Worm (Caenorhabditis elegans) whole organism, young adult: Measurements from ENCODE around the gene vps-36.
A peak's percentile ranks its signal among the peaks of the same experiment; 100 is the strongest.

Experiments
- B0019.2 ChIP-seq: fragments of 200-800 bp; sonication (Bioruptor generic); conservative IDR thresholded peaks from 2 replicates; pipeline ENCODE4 v1.3.6; 2022; ENCODE audit warnings: missing genetic modification reagents, missing genetic modification characterization, missing compliant biosample characterization
- C17E4.6 ChIP-seq: fragments of 200-800 bp; sonication (Bioruptor generic); IDR thresholded peaks from 2 replicates; pipeline ENCODE4 v1.3.6; 2022; ENCODE audit warnings: missing genetic modification reagents, missing genetic modification characterization, missing compliant biosample characterization
- F10E7.11 ChIP-seq: sonication (generic microtip); optimal IDR thresholded peaks from 2 replicates; lab custom pipeline; 2017; ENCODE audit warnings: mild to moderate bottlenecking, missing genetic modification characterization, moderate library complexity, missing compliant biosample characterization
- F49E8.2 ChIP-seq: sonication (generic microtip); optimal IDR thresholded peaks from 3 replicates; lab custom pipeline; 2017; ENCODE audit warnings: missing genetic modification characterization, mild to moderate bottlenecking, missing compliant biosample characterization, antibody characterized with exemption, moderate library complexity; ENCODE audit not compliant: insufficient read depth
- T07F8.4 ChIP-seq: sonication (generic microtip); optimal IDR thresholded peaks from 2 replicates; lab custom pipeline; 2016; ENCODE audit warnings: mild to moderate bottlenecking, missing genetic modification characterization, moderate library complexity, missing compliant biosample characterization
- Y53F4B.3 ChIP-seq: fragments of 200-800 bp; sonication (Bioruptor generic); IDR thresholded peaks from 2 replicates; pipeline ENCODE4 v1.3.6; 2022; ENCODE audit warnings: missing genetic modification reagents, missing genetic modification characterization, missing compliant biosample characterization
- Y53G8AR.9 ChIP-seq: fragments of 200-800 bp; sonication (Bioruptor generic); conservative IDR thresholded peaks from 2 replicates; pipeline ENCODE4 v1.3.6; 2022; ENCODE audit warnings: missing genetic modification reagents, missing genetic modification characterization, missing compliant biosample characterization
- Y79H2A.3 ChIP-seq: fragments of 200-800 bp; sonication (Bioruptor generic); conservative IDR thresholded peaks from 2 replicates; pipeline ENCODE4 v1.3.6; 2022; ENCODE audit warnings: missing genetic modification reagents, missing genetic modification characterization, missing compliant biosample characterization
- ama-1 ChIP-seq, 3 experiments: fragments of 150-350 bp in 1 of 3; sonication (generic microtip) in 2 of 3; optimal IDR thresholded peaks; 2 replicates each; lab custom pipeline; 2014 to 2018; ENCODE audit warnings: missing biosample characterization in 2 of 3, missing genetic modification characterization in 2 of 3, missing genetic modification reagents in 2 of 3
- aptf-3 ChIP-seq: fragments of 200-800 bp; sonication (Bioruptor generic); IDR thresholded peaks from 2 replicates; pipeline ENCODE4 v1.3.6; 2022; ENCODE audit warnings: missing genetic modification characterization, missing compliant biosample characterization
- attf-5 ChIP-seq: fragments of 200-800 bp; sonication (Bioruptor generic); optimal IDR thresholded peaks from 2 replicates; lab custom pipeline; 2018; ENCODE audit warnings: mild to moderate bottlenecking, missing genetic modification characterization, missing compliant biosample characterization
- ceh-100 ChIP-seq: fragments of 200-800 bp; sonication (Bioruptor generic); IDR thresholded peaks from 2 replicates; pipeline ENCODE4 v1.3.6; 2022; ENCODE audit warnings: missing genetic modification reagents, missing genetic modification characterization, missing compliant biosample characterization
- ceh-27 ChIP-seq: fragments of 200-800 bp; sonication (Bioruptor generic); optimal IDR thresholded peaks from 2 replicates; lab custom pipeline; 2018; ENCODE audit warnings: mild to moderate bottlenecking, missing genetic modification characterization, moderate library complexity, missing compliant biosample characterization
- ceh-79 ChIP-seq: sonication (generic microtip); optimal IDR thresholded peaks from 2 replicates; lab custom pipeline; 2017; ENCODE audit warnings: mild to moderate bottlenecking, missing genetic modification characterization, missing compliant biosample characterization
- ceh-91 ChIP-seq: fragments of 200-800 bp; sonication (Bioruptor generic); IDR thresholded peaks from 2 replicates; pipeline ENCODE4 v1.3.6; 2022; ENCODE audit warnings: missing genetic modification reagents, missing genetic modification characterization, missing compliant biosample characterization
- dpl-1 ChIP-seq: fragments of 150-350 bp; optimal IDR thresholded peaks from 2 replicates; lab custom pipeline; 2014; ENCODE audit warnings: missing biosample characterization, missing genetic modification reagents, missing genetic modification characterization
- egl-18 ChIP-seq: fragments of 200-800 bp; sonication (Bioruptor generic); IDR thresholded peaks from 2 replicates; pipeline ENCODE4 v1.3.6; 2022; ENCODE audit warnings: missing genetic modification reagents, missing genetic modification characterization, missing compliant biosample characterization
- egl-44 ChIP-seq: fragments of 200-800 bp; sonication (Bioruptor generic); IDR thresholded peaks from 2 replicates; pipeline ENCODE4 v1.3.6; 2022; ENCODE audit warnings: missing genetic modification reagents, missing genetic modification characterization, missing compliant biosample characterization
- hlh-12 ChIP-seq: sonication (generic microtip); optimal IDR thresholded peaks from 2 replicates; lab custom pipeline; 2016; ENCODE audit warnings: missing genetic modification characterization, missing compliant biosample characterization
- hmg-1.2 ChIP-seq: fragments of 200-800 bp; sonication (Bioruptor generic); IDR thresholded peaks from 2 replicates; pipeline ENCODE4 v1.3.6; 2022; ENCODE audit warnings: missing genetic modification reagents, missing genetic modification characterization, missing compliant biosample characterization
- let-526 ChIP-seq: fragments of 200-800 bp; sonication (Bioruptor generic); IDR thresholded peaks from 2 replicates; pipeline ENCODE4 v1.3.6; 2022; ENCODE audit warnings: missing genetic modification reagents, missing genetic modification characterization, missing compliant biosample characterization
- let-607 ChIP-seq, 2 experiments: fragments of 200-800 bp in 1 of 2; sonication (Bioruptor generic) in 1 of 2; sonication (generic microtip) in 1 of 2; optimal IDR thresholded peaks; 2 replicates each; lab custom pipeline; 2016 to 2018; ENCODE audit warnings: mild to moderate bottlenecking in 2 of 2, missing compliant biosample characterization in 2 of 2, missing genetic modification characterization in 2 of 2, moderate library complexity in 2 of 2, missing genotype in 1 of 2
- lin-26 ChIP-seq: fragments of 200-800 bp; sonication (Bioruptor generic); IDR thresholded peaks from 2 replicates; pipeline ENCODE4 v1.3.6; 2022; ENCODE audit warnings: missing genetic modification reagents, missing genetic modification characterization, missing compliant biosample characterization
- lir-1 ChIP-seq: fragments of 200-800 bp; sonication (Bioruptor generic); conservative IDR thresholded peaks from 2 replicates; pipeline ENCODE4 v1.3.6; 2022; ENCODE audit warnings: missing genetic modification reagents, missing genetic modification characterization, missing compliant biosample characterization
- lsl-1 ChIP-seq: fragments of 200-800 bp; sonication (Bioruptor generic); optimal IDR thresholded peaks from 2 replicates; lab custom pipeline; 2018; ENCODE audit warnings: mild to moderate bottlenecking, missing genetic modification characterization, moderate library complexity, missing compliant biosample characterization
- madf-10 ChIP-seq: sonication (generic microtip); optimal IDR thresholded peaks from 2 replicates; lab custom pipeline; 2016; ENCODE audit warnings: mild to moderate bottlenecking, missing genetic modification characterization, missing compliant biosample characterization
- mes-4 ChIP-seq: sonication (generic microtip); optimal IDR thresholded peaks from 2 replicates; lab custom pipeline; 2016; ENCODE audit warnings: missing genotype, missing genetic modification characterization, missing compliant biosample characterization
- mxl-1 ChIP-seq: sonication (generic microtip); optimal IDR thresholded peaks from 2 replicates; lab custom pipeline; 2016; ENCODE audit warnings: missing genetic modification characterization, missing compliant biosample characterization
- nfyb-1 ChIP-seq: fragments of 200-800 bp; sonication (Bioruptor generic); IDR thresholded peaks from 2 replicates; pipeline ENCODE4 v1.3.6; 2022; ENCODE audit warnings: missing genetic modification reagents, missing genetic modification characterization, missing compliant biosample characterization
- nhr-179 ChIP-seq: sonication (generic microtip); optimal IDR thresholded peaks from 2 replicates; lab custom pipeline; 2016; ENCODE audit warnings: mild to moderate bottlenecking, missing genetic modification characterization, missing compliant biosample characterization
- nhr-27 ChIP-seq: fragments of 200-800 bp; sonication (Bioruptor generic); optimal IDR thresholded peaks from 2 replicates; lab custom pipeline; 2018; ENCODE audit warnings: mild to moderate bottlenecking, missing genetic modification characterization, moderate library complexity, missing compliant biosample characterization
- nhr-90 ChIP-seq: sonication (generic microtip); optimal IDR thresholded peaks from 2 replicates; lab custom pipeline; 2016; ENCODE audit warnings: missing genotype, mild to moderate bottlenecking, missing genetic modification characterization, missing compliant biosample characterization
- pbrm-1 ChIP-seq: fragments of 200-800 bp; sonication (Bioruptor generic); IDR thresholded peaks from 2 replicates; pipeline ENCODE4 v1.3.6; 2022; ENCODE audit warnings: missing genetic modification reagents, missing genetic modification characterization, missing compliant biosample characterization
- pha-4 ChIP-seq: fragments of 150-350 bp; sonication (generic microtip); optimal IDR thresholded peaks from 2 replicates; lab custom pipeline; 2014; ENCODE audit warnings: missing biosample characterization, missing genetic modification reagents, missing genetic modification characterization
- rpc-1 ChIP-seq, 2 experiments: fragments of 150-350 bp in 1 of 2; sonication (generic microtip) in 1 of 2; optimal IDR thresholded peaks; 2 replicates each; lab custom pipeline; 2014 to 2018; ENCODE audit warnings: missing biosample characterization in 1 of 2, missing genetic modification characterization in 1 of 2, missing genetic modification reagents in 1 of 2, missing genotype in 1 of 2
- snpc-3.4 ChIP-seq: sonication (generic microtip); optimal IDR thresholded peaks from 2 replicates; lab custom pipeline; 2017; ENCODE audit warnings: missing genetic modification characterization, mild to moderate bottlenecking, missing compliant biosample characterization, antibody characterized with exemption, moderate library complexity, missing genotype, missing genetic modification reagents
- somi-1 ChIP-seq: fragments of 200-800 bp; sonication (Bioruptor generic); optimal IDR thresholded peaks from 2 replicates; lab custom pipeline; 2018; ENCODE audit warnings: mild to moderate bottlenecking, missing genetic modification characterization, missing compliant biosample characterization
- tbp1 ChIP-seq: fragments of 200-800 bp; sonication (Bioruptor generic); optimal IDR thresholded peaks from 2 replicates; lab custom pipeline; 2018; ENCODE audit warnings: mild to moderate bottlenecking, missing genetic modification characterization, missing compliant biosample characterization
- tbx-9 ChIP-seq: sonication (generic microtip); optimal IDR thresholded peaks from 2 replicates; lab custom pipeline; 2016; ENCODE audit warnings: borderline replicate concordance, missing genetic modification characterization, inconsistent platforms, missing compliant biosample characterization
- zim-3 ChIP-seq: sonication (generic microtip); optimal IDR thresholded peaks from 2 replicates; lab custom pipeline; 2017; ENCODE audit warnings: mild to moderate bottlenecking, missing genetic modification characterization, moderate library complexity, missing compliant biosample characterization
- ztf-18 ChIP-seq: sonication (generic microtip); optimal IDR thresholded peaks from 2 replicates; lab custom pipeline; 2016; ENCODE audit warnings: missing genotype, mild to moderate bottlenecking, missing genetic modification characterization, missing compliant biosample characterization
- ztf-25 ChIP-seq: fragments of 200-800 bp; sonication (Bioruptor generic); IDR thresholded peaks from 2 replicates; pipeline ENCODE4 v1.3.6; 2022; ENCODE audit warnings: missing genetic modification reagents, missing genetic modification characterization, missing compliant biosample characterization
- ztf-3 ChIP-seq: fragments of 200-800 bp; sonication (Bioruptor generic); optimal IDR thresholded peaks from 2 replicates; lab custom pipeline; 2018; ENCODE audit warnings: mild to moderate bottlenecking, missing genetic modification characterization, missing compliant biosample characterization

vps-36 gene

DNA sequence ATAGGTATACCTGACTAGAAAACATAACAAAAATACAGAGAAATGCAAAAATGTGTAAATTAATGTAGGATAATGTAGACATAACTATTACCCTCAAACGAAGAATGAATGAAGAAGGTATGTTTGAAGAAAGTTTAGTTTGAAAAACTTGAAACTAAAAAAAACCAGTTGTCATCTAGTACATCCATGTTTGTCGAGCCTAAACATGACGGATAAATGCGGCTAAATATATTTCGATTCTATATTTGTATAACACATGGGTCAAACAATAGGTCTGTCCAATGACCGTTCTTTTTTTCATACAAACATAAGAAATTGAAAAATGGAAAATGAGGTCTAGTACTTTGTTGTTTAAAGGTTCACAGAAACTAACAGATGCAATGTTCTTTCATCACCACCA, 9.6 kb upstream of the vps-36 start, which contains the start of gene F17C11.22:
Gene F17C11.22, minus strand, starts transcription at position 101 of the 400 bp plus-strand sequence.
- no peak for TF ChIP-seq nhr-90
- no peak for TF ChIP-seq F49E8.2 (tag; lab: Kevin White, UChicago)
- no peak for TF ChIP-seq lir-1 (GFP tag; lab: Robert Waterston, UW)
- no peak for TF ChIP-seq ama-1 (optimal IDR thresholded peaks at IDR 0.05; lab: Kevin White, UChicago)
- TF ChIP-seq ama-1 (GFP tag; optimal IDR thresholded peaks at IDR 0.05; lab: Kevin White, UChicago), result no peak
- no peak for TF ChIP-seq egl-44 (GFP tag; lab: Robert Waterston, UW)
- TF ChIP-seq nhr-27 (tag; lab: Kevin White, UChicago), result no peak
- TF ChIP-seq pbrm-1, result no peak
- TF ChIP-seq rpc-1 (optimal IDR thresholded peaks at IDR 0.05; lab: Kevin White, UChicago), result no peak
- TF ChIP-seq rpc-1 (tag; optimal IDR thresholded peaks at IDR 0.05; lab: Kevin White, UChicago), result no peak
- TF ChIP-seq aptf-3 (GFP tag; lab: Robert Waterston, UW), result no peak
- TF ChIP-seq hmg-1.2, result no peak
- TF ChIP-seq somi-1 (GFP tag; lab: Kevin White, UChicago), result no peak
- TF ChIP-seq ztf-3 (GFP tag; lab: Kevin White, UChicago), result no peak
- no peak for TF ChIP-seq ceh-100 (GFP tag; lab: Robert Waterston, UW)
- no peak for TF ChIP-seq lsl-1
- no peak for TF ChIP-seq let-607 (tag; optimal IDR thresholded peaks at IDR 0.05; lab: Kevin White, UChicago)
- TF ChIP-seq, all 124 proteins: peak for 0

DNA sequence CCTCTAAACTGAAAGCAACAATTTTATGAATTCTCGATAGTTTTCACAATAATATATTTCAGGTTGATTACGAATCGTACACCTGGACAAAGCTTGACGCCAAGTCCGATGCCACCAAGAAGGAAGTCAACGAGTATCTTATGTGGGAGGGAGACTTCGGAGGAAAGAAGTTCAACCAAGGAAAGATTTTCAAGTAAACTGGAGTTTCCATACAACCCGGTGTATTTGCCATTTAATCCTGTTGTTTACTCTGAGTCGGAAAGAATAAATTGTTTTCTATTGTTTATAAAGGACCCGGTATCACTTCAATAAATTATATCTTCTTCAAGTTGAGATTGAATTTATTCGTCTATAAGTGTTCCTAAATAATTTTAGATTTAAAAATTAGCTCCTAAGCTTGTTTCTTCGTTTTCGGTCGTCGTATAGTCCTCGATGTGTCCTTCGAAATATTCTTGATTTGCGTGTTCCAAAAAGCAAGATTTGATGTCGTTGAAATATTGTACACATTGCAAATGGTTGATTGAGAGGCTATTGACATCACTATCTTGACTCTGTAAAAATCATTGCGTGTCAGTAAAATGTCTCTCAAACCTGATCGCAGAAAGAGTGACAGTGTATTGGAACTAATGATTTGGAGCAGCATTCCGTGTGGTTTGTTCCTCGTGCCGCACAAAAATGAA, 7.3 kb upstream of the vps-36 start:
- TF ChIP-seq hlh-12 (tag; lab: Kevin White, UChicago) (no peak), B0019.2 (GFP tag; lab: Robert Waterston, UW) (no peak), snpc-3.4 (tag; lab: Kevin White, UChicago) (peak; percentile 79), ceh-79 (tag; lab: Kevin White, UChicago) (no peak), egl-44 (GFP tag; lab: Robert Waterston, UW) (no peak), ztf-25 (GFP tag; lab: Robert Waterston, UW) (no peak), attf-5 (GFP tag; lab: Kevin White, UChicago) (peak; percentile 24), egl-18 (GFP tag; lab: Robert Waterston, UW) (no peak), hmg-1.2 (no peak), ztf-3 (GFP tag; lab: Kevin White, UChicago) (no peak), Y53F4B.3 (GFP tag; lab: Robert Waterston, UW) (no peak), zim-3 (tag; lab: Kevin White, UChicago) (no peak), lin-26 (peak; percentile 17; the same call in 1 of the 2 replicates), F10E7.11 (tag; lab: Kevin White, UChicago) (no peak), ama-1 (optimal IDR thresholded peaks at IDR 0.05; lab: Kevin White, UChicago) (no peak), ama-1 (GFP tag; optimal IDR thresholded peaks at IDR 0.05; lab: Kevin White, UChicago) (peak in 1 of 2 experiments; percentile 92), let-526 (GFP tag; lab: Robert Waterston, UW) (no peak), nhr-179 (tag; lab: Kevin White, UChicago) (no peak), tbx-9 (tag; lab: Kevin White, UChicago) (no peak), tbp1 (GFP tag; lab: Kevin White, UChicago) (no peak), madf-10 (tag; lab: Kevin White, UChicago) (no peak), somi-1 (GFP tag; lab: Kevin White, UChicago) (no peak), C17E4.6 (no peak), nhr-90 (no peak), dpl-1 (GFP tag; lab: Kevin White, UChicago) (no peak), ztf-18 (no peak), mxl-1 (tag; lab: Kevin White, UChicago) (no peak), pha-4 (peak; percentile 89), pbrm-1 (peak; percentile 34; the same call in 1 of the 2 replicates), lsl-1 (no peak), nfyb-1 (peak; percentile 52; the same call in 1 of the 2 replicates), T07F8.4 (tag; lab: Kevin White, UChicago) (peak; percentile 38), ceh-100 (GFP tag; lab: Robert Waterston, UW) (0 out of 2 replicates have a peak, but pooled peaks have one; percentile 18), ceh-27 (no peak), ceh-91 (no peak), mes-4 (tag; lab: Kevin White, UChicago) (no peak), Y53G8AR.9 (0 out of 2 replicates have a peak, but pooled peaks have one; percentile 66), Y79H2A.3 (GFP tag; lab: Robert Waterston, UW) (no peak)
